Worm (Caenorhabditis elegans): Measurements from ENCODE around the gene pms-2.

- TF ChIP-seq egl-44 (GFP tag; IDR thresholded peaks at IDR 0.05) (no peak), hlh-12 (tag; optimal IDR thresholded peaks at IDR 0.05) (no peak), K11D2.4 (GFP tag; IDR thresholded peaks at IDR 0.05) (no peak), F37B4.10 (GFP tag; IDR thresholded peaks at IDR 0.05) (no peak), ceh-79 (tag; optimal IDR thresholded peaks at IDR 0.05) (no peak), ekl-4 (GFP tag; IDR thresholded peaks at IDR 0.05) (no peak), ztf-22 (GFP tag; optimal IDR thresholded peaks at IDR 0.05) (no peak), egrh-3 (GFP tag; IDR thresholded peaks at IDR 0.05) (no peak), repo-1 (tag; optimal IDR thresholded peaks at IDR 0.05) (no peak), pha-4 (tag; optimal IDR thresholded peaks at IDR 0.05) (no peak), him-1 (tag; optimal IDR thresholded peaks at IDR 0.05) (no peak), hrde-1 (tag; optimal IDR thresholded peaks at IDR 0.05; ENCODE audit: borderline replicate concordance) (no peak)
Measured at ce11 chrV:11532535-11532853, 37.9 kb downstream of the pms-2 start.
